Fruit fly (Drosophila melanogaster) whole organism, embryonic: ENCODE data around the gene CG6738.

Experiments used
- Abd-B ChIP-seq: fragments of 200-800 bp; sonication (Bioruptor generic); optimal IDR thresholded peaks from 2 replicates; lab custom pipeline; 2018; ENCODE audit warnings: missing biosample characterization, mild to moderate bottlenecking, missing genetic modification characterization, moderate library complexity
- Ada2b ChIP-seq: fragments of 200-800 bp; sonication (Bioruptor generic); IDR thresholded peaks from 2 replicates; pipeline ENCODE4 v1.3.6; 2022; ENCODE audit warnings: missing biosample characterization, missing genetic modification characterization
- CG11723 ChIP-seq: fragments of 200-800 bp; sonication (Bioruptor generic); optimal IDR thresholded peaks from 2 replicates; lab custom pipeline; 2017; ENCODE audit warnings: missing biosample characterization, mild to moderate bottlenecking, missing genetic modification characterization
- CG12071 ChIP-seq: fragments of 200-800 bp; sonication (Bioruptor generic); optimal IDR thresholded peaks from 3 replicates; lab custom pipeline; 2018; ENCODE audit warnings: missing biosample characterization, mild to moderate bottlenecking, missing genetic modification characterization
- CG12659 ChIP-seq: fragments of 200-800 bp; sonication (Bioruptor generic); optimal IDR thresholded peaks from 3 replicates; lab custom pipeline; 2017; ENCODE audit warnings: mild to moderate bottlenecking, missing biosample characterization, missing genetic modification reagents, missing genetic modification characterization
- CG13424 ChIP-seq: fragments of 200-800 bp; sonication (Bioruptor generic); optimal IDR thresholded peaks from 2 replicates; lab custom pipeline; 2019; ENCODE audit warnings: missing biosample characterization, mild to moderate bottlenecking, missing genetic modification characterization, moderate library complexity
- CG13775 ChIP-seq: fragments of 200-800 bp; sonication (Bioruptor generic); optimal IDR thresholded peaks from 3 replicates; lab custom pipeline; 2017; ENCODE audit warnings: missing biosample characterization, mild to moderate bottlenecking, missing genetic modification characterization
- CG16813 ChIP-seq: fragments of 200-800 bp; sonication (Bioruptor generic); IDR thresholded peaks from 3 replicates; pipeline ENCODE4 v1.3.6; 2022; ENCODE audit warnings: missing biosample characterization, missing genetic modification characterization; ENCODE audit not compliant: partially characterized antibody
- CG17912 ChIP-seq: fragments of 200-800 bp; sonication (Bioruptor generic); optimal IDR thresholded peaks from 2 replicates; lab custom pipeline; 2018; ENCODE audit warnings: missing biosample characterization, mild to moderate bottlenecking, missing genetic modification characterization
- CG2678 ChIP-seq: fragments of 200-800 bp; sonication (Bioruptor generic); optimal IDR thresholded peaks from 3 replicates; lab custom pipeline; 2019; ENCODE audit warnings: missing biosample characterization, mild to moderate bottlenecking, missing genetic modification characterization, moderate library complexity
- CG30020 ChIP-seq: fragments of 200-800 bp; optimal IDR thresholded peaks from 2 replicates; lab custom pipeline; 2019; ENCODE audit warnings: missing biosample characterization, mild to moderate bottlenecking, missing genetic modification characterization, moderate library complexity
- CG33557 ChIP-seq: fragments of 200-800 bp; sonication (Bioruptor generic); optimal IDR thresholded peaks from 2 replicates; lab custom pipeline; 2019; ENCODE audit warnings: missing biosample characterization, mild to moderate bottlenecking, missing genetic modification characterization, moderate library complexity
- CG34376 ChIP-seq: fragments of 200-800 bp; sonication (Bioruptor generic); optimal IDR thresholded peaks from 2 replicates; lab custom pipeline; 2018; ENCODE audit warnings: missing biosample characterization, mild to moderate bottlenecking, missing genetic modification characterization
- CG4617 ChIP-seq: fragments of 200-800 bp; sonication (Bioruptor generic); optimal IDR thresholded peaks from 3 replicates; lab custom pipeline; 2016; ENCODE audit warnings: missing biosample characterization, missing genetic modification characterization, borderline replicate concordance
- CG4820 ChIP-seq: fragments of 200-800 bp; sonication (Bioruptor generic); optimal IDR thresholded peaks from 3 replicates; lab custom pipeline; 2016; ENCODE audit warnings: missing biosample characterization, missing genetic modification characterization
- CG5180 ChIP-seq: fragments of 200-800 bp; sonication (Bioruptor generic); optimal IDR thresholded peaks from 3 replicates; lab custom pipeline; 2017; ENCODE audit warnings: missing biosample characterization, missing genetic modification characterization, mild to moderate bottlenecking, moderate library complexity, missing genetic modification reagents
- CG6765 ChIP-seq: fragments of 200-800 bp; sonication (Bioruptor generic); optimal IDR thresholded peaks from 3 replicates; lab custom pipeline; 2017; ENCODE audit warnings: missing biosample characterization, mild to moderate bottlenecking, missing genetic modification characterization
- CG7786 ChIP-seq: fragments of 200-800 bp; sonication (Bioruptor generic); optimal IDR thresholded peaks from 2 replicates; lab custom pipeline; 2016; ENCODE audit warnings: missing biosample characterization, missing genetic modification characterization
- CG7963 ChIP-seq: fragments of 200-800 bp; sonication (Bioruptor generic); IDR thresholded peaks from 3 replicates; pipeline ENCODE4 v1.3.6; 2022; ENCODE audit warnings: missing biosample characterization, missing genetic modification characterization; ENCODE audit not compliant: partially characterized antibody
- CG9876 ChIP-seq: fragments of 200-800 bp; sonication (Bioruptor generic); optimal IDR thresholded peaks from 2 replicates; lab custom pipeline; 2016; ENCODE audit warnings: missing biosample characterization, missing genetic modification characterization
- Drgx ChIP-seq: fragments of 200-800 bp; sonication (Bioruptor generic); IDR thresholded peaks from 2 replicates; pipeline ENCODE4 v1.3.6; 2022; ENCODE audit warnings: missing biosample characterization, missing genetic modification characterization
- HmgD ChIP-seq: fragments of 200-800 bp; sonication (Bioruptor generic); optimal IDR thresholded peaks from 3 replicates; lab custom pipeline; 2016; ENCODE audit warnings: missing biosample characterization, missing genetic modification characterization
- Hmr ChIP-seq: fragments of 200-800 bp; sonication (Bioruptor generic); optimal IDR thresholded peaks from 3 replicates; lab custom pipeline; 2017; ENCODE audit warnings: mild to moderate bottlenecking, missing biosample characterization, missing genetic modification reagents, missing genetic modification characterization
- Pdp1 ChIP-seq, 2 experiments: fragments of 200-800 bp; sonication (Bioruptor generic); optimal IDR thresholded peaks; 3 replicates each; lab custom pipeline; 2016; ENCODE audit warnings: missing biosample characterization in 2 of 2, missing genetic modification characterization in 2 of 2, mild to moderate bottlenecking in 1 of 2, moderate library complexity in 1 of 2
- Scr ChIP-seq: fragments of 200-800 bp; sonication (Bioruptor generic); IDR thresholded peaks from 2 replicates; pipeline ENCODE4 v1.3.6; 2022; ENCODE audit warnings: missing biosample characterization, missing genetic modification characterization; ENCODE audit not compliant: partially characterized antibody
- Sin3A ChIP-seq: fragments of >200 bp; optimal IDR thresholded peaks from 2 replicates; lab custom pipeline; 2018
- Stat92E ChIP-seq, 3 experiments: fragments of >200 bp in 2 of 3; fragments of 200-800 bp in 1 of 3; sonication (Bioruptor generic) in 1 of 3; optimal IDR thresholded peaks; 2 replicates each; lab custom pipeline; 2017 to 2019; ENCODE audit warnings: missing biosample characterization in 3 of 3, missing genetic modification characterization in 3 of 3, mild to moderate bottlenecking in 1 of 3, moderate library complexity in 1 of 3
- Taf1 ChIP-seq: fragments of 200-800 bp; sonication (Bioruptor generic); IDR thresholded peaks from 2 replicates; pipeline ENCODE4 v1.3.6; 2022; ENCODE audit warnings: missing biosample characterization, missing genetic modification characterization
- Usf ChIP-seq: fragments of 200-800 bp; sonication (Bioruptor generic); optimal IDR thresholded peaks from 2 replicates; lab custom pipeline; 2017; ENCODE audit warnings: missing genotype, missing biosample characterization, missing genetic modification characterization
- ap ChIP-seq: fragments of 200-800 bp; sonication (Bioruptor generic); IDR thresholded peaks from 2 replicates; pipeline ENCODE4 v1.3.6; 2022; ENCODE audit warnings: missing biosample characterization, missing genetic modification characterization
- bab2 ChIP-seq: fragments of 200-800 bp; sonication (Bioruptor generic); optimal IDR thresholded peaks from 2 replicates; lab custom pipeline; 2016; ENCODE audit warnings: missing biosample characterization, missing genetic modification characterization
- bbx ChIP-seq: fragments of 200-800 bp; sonication (Bioruptor generic); IDR thresholded peaks from 2 replicates; pipeline ENCODE4 v1.3.6; 2022; ENCODE audit warnings: missing biosample characterization, missing genetic modification characterization; ENCODE audit not compliant: partially characterized antibody
- crp ChIP-seq, 2 experiments: fragments of 200-800 bp; sonication (Bioruptor generic); optimal IDR thresholded peaks; 2 replicates in 1 of 2; 3 replicates in 1 of 2; lab custom pipeline; 2017; ENCODE audit warnings: missing biosample characterization in 2 of 2, missing genetic modification characterization in 2 of 2, mild to moderate bottlenecking in 1 of 2, moderate library complexity in 1 of 2
- dan ChIP-seq: fragments of 200-800 bp; sonication (Bioruptor generic); IDR thresholded peaks from 2 replicates; pipeline ENCODE4 v1.3.6; 2022; ENCODE audit warnings: missing biosample characterization, missing genetic modification characterization
- dpn ChIP-seq, 2 experiments: fragments of 200-800 bp; sonication (Bioruptor generic); optimal IDR thresholded peaks; 3 replicates each; lab custom pipeline; 2016; ENCODE audit warnings: missing biosample characterization in 2 of 2, missing genetic modification characterization in 2 of 2
- fd64A ChIP-seq: fragments of 200-800 bp; sonication (Bioruptor generic); optimal IDR thresholded peaks from 3 replicates; lab custom pipeline; 2018; ENCODE audit warnings: missing biosample characterization, mild to moderate bottlenecking, missing genetic modification characterization
- insv ChIP-seq, 2 experiments: fragments of 200-800 bp; sonication (Bioruptor generic); optimal IDR thresholded peaks; 3 replicates each; lab custom pipeline; 2016 to 2018; ENCODE audit warnings: missing biosample characterization in 2 of 2, missing genetic modification characterization in 2 of 2
- kay ChIP-seq: fragments of 200-800 bp; sonication (Bioruptor generic); optimal IDR thresholded peaks from 2 replicates; lab custom pipeline; 2016; ENCODE audit warnings: missing biosample characterization, missing genetic modification characterization
- nerfin-2 ChIP-seq: fragments of 200-800 bp; sonication (Bioruptor generic); IDR thresholded peaks from 2 replicates; pipeline ENCODE4 v1.3.6; 2022; ENCODE audit warnings: missing biosample characterization, missing genetic modification characterization; ENCODE audit not compliant: partially characterized antibody
- prd ChIP-seq, 3 experiments: fragments of >200 bp in 2 of 3; fragments of 200-800 bp in 1 of 3; sonication (Bioruptor generic) in 1 of 3; optimal IDR thresholded peaks in 2 of 3; IDR thresholded peaks in 1 of 3; 2 replicates in 2 of 3; 3 replicates in 1 of 3; pipeline versions ENCODE4 v1.3.6 to Lab custom; 2017 to 2022; ENCODE audit warnings: missing biosample characterization in 1 of 3, missing genetic modification characterization in 1 of 3
- psq ChIP-seq: fragments of 200-800 bp; sonication (Bioruptor generic); optimal IDR thresholded peaks from 2 replicates; lab custom pipeline; 2017; ENCODE audit warnings: missing biosample characterization, missing genetic modification characterization
- tin ChIP-seq: fragments of 200-800 bp; sonication (Bioruptor generic); optimal IDR thresholded peaks from 3 replicates; lab custom pipeline; 2016; ENCODE audit warnings: missing biosample characterization, missing genetic modification characterization
- trem ChIP-seq: fragments of 200-800 bp; optimal IDR thresholded peaks from 3 replicates; lab custom pipeline; 2019; ENCODE audit warnings: missing biosample characterization, mild to moderate bottlenecking, missing genetic modification characterization, moderate library complexity
- tup ChIP-seq: fragments of 200-800 bp; sonication (Bioruptor generic); optimal IDR thresholded peaks from 2 replicates; lab custom pipeline; 2016; ENCODE audit warnings: missing biosample characterization, mild to moderate bottlenecking, missing genetic modification characterization, moderate library complexity
- vnd ChIP-seq: fragments of 200-800 bp; sonication (Bioruptor generic); IDR thresholded peaks from 3 replicates; pipeline ENCODE4 v1.3.6; 2022; ENCODE audit warnings: missing biosample characterization, missing genetic modification characterization; ENCODE audit not compliant: partially characterized antibody
- zfh1 ChIP-seq: fragments of 200-800 bp; sonication (Bioruptor generic); IDR thresholded peaks from 3 replicates; pipeline ENCODE4 v1.3.6; 2022; ENCODE audit warnings: missing biosample characterization, missing genetic modification characterization

Gene CG6738

DNA sequence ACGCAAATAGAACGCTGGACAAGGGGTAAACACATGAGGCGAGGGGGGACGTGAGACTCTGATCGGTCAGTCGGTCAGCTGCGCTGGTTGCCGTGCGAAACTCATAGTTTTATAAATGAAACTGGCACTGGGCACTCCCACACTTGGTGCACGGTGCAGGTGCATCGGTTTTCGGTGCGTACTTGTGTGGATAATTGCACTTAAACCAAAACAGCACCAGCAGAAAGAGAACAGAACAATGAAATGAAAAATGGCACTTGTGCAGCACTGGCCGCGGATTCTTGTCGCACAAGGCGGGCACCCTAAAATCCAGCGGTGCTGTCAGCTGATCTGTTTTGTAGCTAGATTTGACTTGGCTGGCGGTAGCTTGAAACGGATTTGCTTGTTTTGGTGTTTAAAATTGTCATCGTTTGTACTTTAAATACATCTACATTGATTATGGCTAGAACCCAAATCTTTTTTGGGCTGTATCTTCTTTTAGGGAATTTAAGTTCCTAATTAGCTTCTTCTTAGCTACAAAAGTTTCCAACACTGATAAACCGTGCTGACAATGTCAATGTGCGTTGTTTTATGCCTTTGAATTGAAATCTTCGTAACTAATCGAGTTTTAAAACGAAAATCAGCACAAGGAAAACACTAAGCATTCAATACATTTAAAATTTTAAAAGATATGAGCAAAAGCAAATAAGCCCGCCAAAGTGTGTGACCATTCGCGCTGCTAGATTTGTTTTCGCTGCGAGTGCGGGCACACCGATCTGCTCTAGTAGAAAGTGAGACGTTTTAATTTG lies 18.5 kb downstream of the CG6738 start, which contains the start of the genes Rassf and CenB1A (continued):
- TF ChIP-seq fd64A (GFP tag; lab: Kevin White, UChicago): no peak
- 0 out of 2 replicates have a peak, but pooled peaks have one; percentile 15 for TF ChIP-seq ap (GFP tag; lab: Robert Waterston, UW)
- peak; percentile 29 for TF ChIP-seq CG7786 (GFP tag; lab: Kevin White, UChicago)
- TF ChIP-seq CG2678 (tag; lab: Kevin White, UChicago): peak; percentile 33
- TF ChIP-seq trem (tag; lab: Kevin White, UChicago): peak; percentile 21
- peak; percentile 11 for TF ChIP-seq CG33557 (GFP tag; lab: Kevin White, UChicago)
- peak; percentile 46 for TF ChIP-seq tin (GFP tag; lab: Kevin White, UChicago)
- TF ChIP-seq prd (optimal IDR thresholded peaks at IDR 0.05; lab: Kevin White, UChicago): no peak
- TF ChIP-seq prd (GFP tag; IDR thresholded peaks at IDR 0.05; lab: Robert Waterston, UW): peak; percentile 53; the same call in 2 of the 3 replicates
- TF ChIP-seq CG12071 (GFP tag; lab: Kevin White, UChicago): no peak
- no peak for TF ChIP-seq CG16813 (GFP tag; lab: Robert Waterston, UW)
- no peak for TF ChIP-seq insv (GFP tag; optimal IDR thresholded peaks at IDR 0.05; lab: Kevin White, UChicago)
- peak; percentile 31 to 35 for TF ChIP-seq Pdp1 (GFP tag; optimal IDR thresholded peaks at IDR 0.05; lab: Kevin White, UChicago)
- TF ChIP-seq Taf1 (GFP tag; lab: Robert Waterston, UW): 0 out of 2 replicates have a peak, but pooled peaks have one; percentile 11
- peak; percentile 18 for TF ChIP-seq Abd-B (GFP tag; lab: Kevin White, UChicago)
- no peak for TF ChIP-seq CG34376 (GFP tag; lab: Kevin White, UChicago)
- peak; percentile 25 for TF ChIP-seq CG30020
- TF ChIP-seq Stat92E (GFP tag; optimal IDR thresholded peaks at IDR 0.05; lab: Kevin White, UChicago): no peak
- peak; percentile 59; the same call in 1 of the 3 replicates for TF ChIP-seq zfh1 (GFP tag; lab: Robert Waterston, UW)
- TF ChIP-seq nerfin-2 (GFP tag; lab: Robert Waterston, UW): no peak
- peak; percentile 31 for TF ChIP-seq CG6765 (GFP tag; lab: Kevin White, UChicago)
- TF ChIP-seq CG11723 (GFP tag; lab: Kevin White, UChicago): peak; percentile 13
- TF ChIP-seq bbx: peak; percentile 72
- peak; percentile 3 for TF ChIP-seq Hmr (GFP tag; lab: Kevin White, UChicago)
- TF ChIP-seq Sin3A: peak; percentile 87
- peak; percentile 17; the same call in 1 of the 2 replicates for TF ChIP-seq Ada2b
- TF ChIP-seq Drgx (GFP tag; lab: Robert Waterston, UW): 0 out of 2 replicates have a peak, but pooled peaks have one; percentile 24
- peak; percentile 25 for TF ChIP-seq HmgD (GFP tag; lab: Kevin White, UChicago)
- TF ChIP-seq CG9876 (GFP tag; lab: Kevin White, UChicago): peak; percentile 14
- peak in 1 of 2 experiments; percentile 74 for TF ChIP-seq crp (GFP tag; optimal IDR thresholded peaks at IDR 0.05; lab: Kevin White, UChicago)
- TF ChIP-seq CG7963: no peak
- TF ChIP-seq CG5180 (GFP tag; lab: Kevin White, UChicago): no peak
- no peak for TF ChIP-seq tup (GFP tag; lab: Kevin White, UChicago)
- TF ChIP-seq dpn (GFP tag; optimal IDR thresholded peaks at IDR 0.05; lab: Kevin White, UChicago): peak; percentile 53 to 54
- peak; percentile 51 for TF ChIP-seq CG12659 (GFP tag; lab: Kevin White, UChicago)
- TF ChIP-seq CG17912 (GFP tag; lab: Kevin White, UChicago): no peak
- peak; percentile 41 for TF ChIP-seq Scr (GFP tag; lab: Robert Waterston, UW)
- TF ChIP-seq CG4820 (GFP tag; lab: Kevin White, UChicago): peak; percentile 47
- peak; percentile 19 for TF ChIP-seq kay
- TF ChIP-seq CG13424 (tag; lab: Kevin White, UChicago): peak; percentile 13
- no peak for TF ChIP-seq Usf
- peak; percentile 25 for TF ChIP-seq psq (GFP tag; lab: Kevin White, UChicago)
- peak; percentile 43 for TF ChIP-seq CG4617 (GFP tag; lab: Kevin White, UChicago)
- no peak for TF ChIP-seq dan (GFP tag; lab: Robert Waterston, UW)
- peak; percentile 23 for TF ChIP-seq bab2 (GFP tag; lab: Kevin White, UChicago)
- TF ChIP-seq CG13775 (GFP tag; lab: Kevin White, UChicago): peak; percentile 54
- no peak for TF ChIP-seq vnd
